Worm (Caenorhabditis elegans): ENCODE results near the gene cyb-1.

The cyb-1 gene

DNA sequence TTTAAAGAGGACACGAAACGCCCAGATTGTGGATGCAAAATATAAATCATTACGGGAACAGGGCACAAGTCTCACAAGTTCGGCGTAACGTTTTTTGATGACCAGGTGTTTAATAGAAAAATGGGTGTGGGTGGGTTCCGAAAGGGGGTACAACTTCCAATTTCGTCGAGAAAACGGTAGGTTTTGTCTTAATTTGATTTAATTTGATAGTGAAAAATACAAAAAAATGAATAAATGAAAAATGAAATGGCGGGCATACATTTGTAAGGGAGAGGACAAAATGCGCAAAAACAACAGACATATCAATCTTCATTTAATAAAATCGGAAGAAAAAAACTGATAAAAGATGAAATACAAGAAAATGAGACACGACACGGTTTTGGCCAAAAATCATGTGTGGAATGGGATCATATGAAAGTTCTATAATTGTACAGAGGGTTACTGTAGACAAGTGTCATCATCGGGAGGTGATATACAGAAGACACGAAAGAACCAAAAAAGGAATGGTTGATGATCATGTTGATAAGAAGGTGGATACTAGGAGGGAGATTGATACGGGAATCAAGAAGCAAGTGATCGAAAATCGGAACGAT lies 33.1 kb upstream of the cyb-1 start:
- TF ChIP-seq unc-120 (tag; optimal IDR thresholded peaks at IDR 0.05; ENCODE audit: poor library complexity, severe bottlenecking) (no peak), mab-5 (tag; optimal IDR thresholded peaks at IDR 0.05) (no peak), ztf-11 (tag; optimal IDR thresholded peaks at IDR 0.05) (no peak), nhr-2 (tag; optimal IDR thresholded peaks at IDR 0.05) (no peak), nhr-28 (tag; optimal IDR thresholded peaks at IDR 0.05) (no peak), mls-2 (tag; optimal IDR thresholded peaks at IDR 0.05) (no peak), ham-2 (GFP tag; optimal IDR thresholded peaks at IDR 0.05) (no peak), elt-3 (tag; optimal IDR thresholded peaks at IDR 0.05) (no peak), nhr-12 (tag; optimal IDR thresholded peaks at IDR 0.05) (no peak), cnd-1 (tag; optimal IDR thresholded peaks at IDR 0.05) (no peak)

DNA sequence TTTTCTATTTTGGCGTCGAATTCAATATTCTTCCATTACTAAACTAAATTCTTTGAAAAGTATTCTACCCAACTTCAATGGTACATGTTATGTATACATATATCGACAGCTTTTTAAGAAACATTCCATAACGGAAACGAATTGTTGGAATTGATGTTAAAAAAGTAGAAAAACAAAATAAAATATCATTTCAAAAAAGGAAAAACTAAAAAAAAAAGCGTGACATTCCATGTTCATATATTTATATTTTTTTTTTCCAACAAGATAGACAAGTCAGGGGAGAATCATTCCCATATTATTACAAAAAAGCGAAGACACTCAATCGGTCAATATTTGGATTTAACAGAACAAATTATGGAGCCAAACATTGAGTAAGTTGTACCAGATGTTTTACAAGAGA lies 29.8 kb upstream of the cyb-1 start, which contains the start of gene R102.10:
R102.10 (plus strand) TSS at position 301 of the 400 bp plus-strand sequence.
- TF ChIP-seq blmp-1 (tag; optimal IDR thresholded peaks at IDR 0.05) = no peak
- TF ChIP-seq M03D4.4 (tag; optimal IDR thresholded peaks at IDR 0.05) = no peak
- no peak for TF ChIP-seq drap-1 (GFP tag; optimal IDR thresholded peaks at IDR 0.05)
- TF ChIP-seq unc-120 (tag; optimal IDR thresholded peaks at IDR 0.05; ENCODE audit: poor library complexity, severe bottlenecking) = no peak
- no peak for TF ChIP-seq elt-1 (tag; optimal IDR thresholded peaks at IDR 0.05; ENCODE audit: borderline replicate concordance, insufficient read depth)
- TF ChIP-seq ces-1 (GFP tag; optimal IDR thresholded peaks at IDR 0.05) = no peak
- no peak for TF ChIP-seq lin-32 (GFP tag; optimal IDR thresholded peaks at IDR 0.05)
- no peak for TF ChIP-seq hlh-1 (tag; optimal IDR thresholded peaks at IDR 0.05)
- no peak for TF ChIP-seq lin-13 (tag; optimal IDR thresholded peaks at IDR 0.05)
- TF ChIP-seq ceh-83 (GFP tag; optimal IDR thresholded peaks at IDR 0.05) = no peak
- no peak for TF ChIP-seq nhr-237 (tag; optimal IDR thresholded peaks at IDR 0.05)
- no peak for TF ChIP-seq nhr-12 (tag; optimal IDR thresholded peaks at IDR 0.05)
- TF ChIP-seq flh-1 (GFP tag; optimal IDR thresholded peaks at IDR 0.05) = no peak
- TF ChIP-seq sptf-1 (tag; optimal IDR thresholded peaks at IDR 0.05) = no peak
- no peak for TF ChIP-seq nhr-2 (tag; optimal IDR thresholded peaks at IDR 0.05)
- no peak for TF ChIP-seq mab-5 (tag; optimal IDR thresholded peaks at IDR 0.05)
- TF ChIP-seq zip-8 (tag; optimal IDR thresholded peaks at IDR 0.05) = no peak
- TF ChIP-seq cnd-1 (tag; optimal IDR thresholded peaks at IDR 0.05) = no peak
- no peak for TF ChIP-seq ceh-43 (GFP tag; optimal IDR thresholded peaks at IDR 0.05)
- no peak for TF ChIP-seq nhr-28 (tag; optimal IDR thresholded peaks at IDR 0.05)

- no peak for TF ChIP-seq hlh-1 (tag; optimal IDR thresholded peaks at IDR 0.05)
- no peak for TF ChIP-seq bed-3 (GFP tag; optimal IDR thresholded peaks at IDR 0.05)
- TF ChIP-seq ceh-83 (GFP tag; optimal IDR thresholded peaks at IDR 0.05) = no peak
- no peak for TF ChIP-seq unc-62 (GFP tag; optimal IDR thresholded peaks at IDR 0.05)
- no peak for TF ChIP-seq nhr-76 (tag; optimal IDR thresholded peaks at IDR 0.05)
These were observed 28.9 kb upstream of the cyb-1 start, which contains the start of gene R102.6 for ce11 chrIV:10706090-10706489. Gene R102.6 (minus strand): TSS chrIV:10706190.

ce11 chrIV:10711729-10712128 lies 23.3 kb upstream of the cyb-1 start, which contains the start of gene glb-21:
Gene glb-21 (minus strand): TSS chrIV:10711794.
- TF ChIP-seq zip-8 (tag; optimal IDR thresholded peaks at IDR 0.05) = no peak
- no peak for TF ChIP-seq ham-2 (GFP tag; optimal IDR thresholded peaks at IDR 0.05)

- TF ChIP-seq nhr-2 (tag; optimal IDR thresholded peaks at IDR 0.05) = peak; percentile 29
- no peak for TF ChIP-seq zip-8 (tag; optimal IDR thresholded peaks at IDR 0.05)
- peak; percentile 7 for TF ChIP-seq pha-4 (tag; optimal IDR thresholded peaks at IDR 0.05)
These were observed 20.4 kb upstream of the cyb-1 start for ce11 chrIV:10714594-10714993.

ce11 chrIV:10716348-10716747 lies 18.7 kb upstream of the cyb-1 start, which contains the start of gene ncx-3:
Gene ncx-3 (plus strand): TSS chrIV:10716648.
- TF ChIP-seq ces-1 (GFP tag; optimal IDR thresholded peaks at IDR 0.05) (no peak), lin-32 (GFP tag; optimal IDR thresholded peaks at IDR 0.05) (no peak), unc-62 (GFP tag; optimal IDR thresholded peaks at IDR 0.05) (no peak), pha-4 (tag; optimal IDR thresholded peaks at IDR 0.05) (no peak), cnd-1 (tag; optimal IDR thresholded peaks at IDR 0.05) (no peak), drap-1 (GFP tag; optimal IDR thresholded peaks at IDR 0.05) (no peak), lin-13 (tag; optimal IDR thresholded peaks at IDR 0.05) (no peak), sptf-1 (tag; optimal IDR thresholded peaks at IDR 0.05) (no peak), ceh-43 (GFP tag; optimal IDR thresholded peaks at IDR 0.05) (no peak), lsy-2 (tag; optimal IDR thresholded peaks at IDR 0.05) (no peak), nhr-2 (tag; optimal IDR thresholded peaks at IDR 0.05) (no peak), mls-2 (tag; optimal IDR thresholded peaks at IDR 0.05) (no peak), ham-2 (GFP tag; optimal IDR thresholded peaks at IDR 0.05) (no peak), nhr-12 (tag; optimal IDR thresholded peaks at IDR 0.05) (no peak), flh-1 (GFP tag; optimal IDR thresholded peaks at IDR 0.05) (no peak)

Measured in whole organism, mixed stage, embryonic.